Fruit fly (Drosophila melanogaster) whole organism, embryonic: ENCODE measurements around the gene Lsp1alpha.

ENCODE experiments used
- Atf3 ChIP-seq: fragments of 200-800 bp; sonication (Bioruptor generic); optimal IDR thresholded peaks from 3 replicates; lab custom pipeline; 2016; ENCODE audit warnings: missing biosample characterization, missing genetic modification characterization
- B-H1 ChIP-seq: fragments of 200-800 bp; sonication (Bioruptor generic); IDR thresholded peaks from 3 replicates; pipeline ENCODE4 v1.3.6; 2022; ENCODE audit warnings: missing biosample characterization, missing genetic modification characterization
- Bgb ChIP-seq: fragments of 200-800 bp; sonication (Bioruptor generic); IDR thresholded peaks from 2 replicates; pipeline ENCODE4 v1.3.6; 2022; ENCODE audit warnings: missing biosample characterization, missing genetic modification characterization; ENCODE audit not compliant: partially characterized antibody
- CG1024 ChIP-seq: fragments of 200-800 bp; sonication (Bioruptor generic); IDR thresholded peaks from 2 replicates; pipeline ENCODE4 v1.3.6; 2022; ENCODE audit warnings: missing biosample characterization, missing genetic modification characterization
- CG10979 ChIP-seq: fragments of 200-800 bp; sonication (Bioruptor generic); optimal IDR thresholded peaks from 2 replicates; lab custom pipeline; 2018; ENCODE audit warnings: missing biosample characterization, mild to moderate bottlenecking, missing genetic modification characterization, moderate library complexity
- CG11696 ChIP-seq: fragments of 200-800 bp; sonication (Bioruptor generic); IDR thresholded peaks from 2 replicates; pipeline ENCODE4 v1.3.6; 2022; ENCODE audit warnings: missing biosample characterization, missing genetic modification characterization
- CG12391 ChIP-seq: fragments of 200-800 bp; sonication (Bioruptor generic); optimal IDR thresholded peaks from 3 replicates; lab custom pipeline; 2018; ENCODE audit warnings: missing biosample characterization, mild to moderate bottlenecking, missing genetic modification characterization, moderate library complexity
- CG14710 ChIP-seq: fragments of 200-800 bp; sonication (Bioruptor generic); optimal IDR thresholded peaks from 3 replicates; lab custom pipeline; 2019; ENCODE audit warnings: missing biosample characterization, mild to moderate bottlenecking, missing genetic modification characterization, moderate library complexity
- CG16863 ChIP-seq: fragments of 200-800 bp; sonication (Bioruptor generic); optimal IDR thresholded peaks from 3 replicates; lab custom pipeline; 2016; ENCODE audit warnings: missing biosample characterization, missing genetic modification characterization
- CG18011 ChIP-seq: fragments of 200-800 bp; sonication (Bioruptor generic); optimal IDR thresholded peaks from 2 replicates; lab custom pipeline; 2017; ENCODE audit warnings: missing biosample characterization, missing genetic modification characterization, mild to moderate bottlenecking, moderate library complexity, missing genotype
- CG18764 ChIP-seq: fragments of 200-800 bp; sonication (Bioruptor generic); optimal IDR thresholded peaks from 3 replicates; lab custom pipeline; 2016; ENCODE audit warnings: missing biosample characterization, missing genetic modification characterization
- CG30431 ChIP-seq: fragments of 200-800 bp; sonication (Bioruptor generic); optimal IDR thresholded peaks from 2 replicates; lab custom pipeline; 2017; ENCODE audit warnings: missing biosample characterization, missing genetic modification characterization
- CG32532 ChIP-seq: fragments of 200-800 bp; sonication (Bioruptor generic); IDR thresholded peaks from 2 replicates; pipeline ENCODE4 v1.3.6; 2022; ENCODE audit warnings: missing biosample characterization, missing genetic modification characterization
- CG3726 ChIP-seq: fragments of 200-800 bp; sonication (Bioruptor generic); IDR thresholded peaks from 3 replicates; pipeline ENCODE4, ENCODE4 v1.3.6; 2022; ENCODE audit warnings: missing biosample characterization, missing genetic modification characterization
- CG3838 ChIP-seq: fragments of 200-800 bp; sonication (Bioruptor generic); optimal IDR thresholded peaks from 3 replicates; lab custom pipeline; 2016; ENCODE audit warnings: missing biosample characterization, missing genetic modification characterization
- CG4707 ChIP-seq: fragments of 200-800 bp; sonication (Bioruptor generic); optimal IDR thresholded peaks from 2 replicates; lab custom pipeline; 2018; ENCODE audit warnings: missing biosample characterization, mild to moderate bottlenecking, missing genetic modification characterization, moderate library complexity
- CG4854 ChIP-seq: fragments of 200-800 bp; sonication (Bioruptor generic); optimal IDR thresholded peaks from 2 replicates; lab custom pipeline; 2016; ENCODE audit warnings: missing biosample characterization, missing genetic modification characterization, inconsistent platforms
- CG6683 ChIP-seq: fragments of 200-800 bp; sonication (Bioruptor generic); optimal IDR thresholded peaks from 2 replicates; lab custom pipeline; 2017; ENCODE audit warnings: missing biosample characterization, mild to moderate bottlenecking, missing genetic modification characterization, missing genetic modification reagents
- CG8924 ChIP-seq: fragments of 200-800 bp; optimal IDR thresholded peaks from 3 replicates; lab custom pipeline; 2019; ENCODE audit warnings: missing biosample characterization, mild to moderate bottlenecking, missing genetic modification characterization, moderate library complexity
- CG9727 ChIP-seq: fragments of 200-800 bp; sonication (Bioruptor generic); optimal IDR thresholded peaks from 3 replicates; lab custom pipeline; 2017; ENCODE audit warnings: missing biosample characterization, mild to moderate bottlenecking, missing genetic modification characterization
- CrebB ChIP-seq: fragments of 200-800 bp; sonication (Bioruptor generic); optimal IDR thresholded peaks from 3 replicates; lab custom pipeline; 2018; ENCODE audit warnings: missing biosample characterization, mild to moderate bottlenecking, missing genetic modification characterization
- Doc2 ChIP-seq: fragments of 200-800 bp; sonication (Bioruptor generic); IDR thresholded peaks from 2 replicates; pipeline ENCODE4 v1.3.6; 2022; ENCODE audit warnings: missing biosample characterization, missing genetic modification characterization
- Ets97D ChIP-seq: fragments of 200-800 bp; sonication (Bioruptor generic); optimal IDR thresholded peaks from 3 replicates; lab custom pipeline; 2016; ENCODE audit warnings: missing biosample characterization, missing genetic modification characterization
- Fer3 ChIP-seq: fragments of 200-800 bp; sonication (Bioruptor generic); optimal IDR thresholded peaks from 2 replicates; lab custom pipeline; 2018; ENCODE audit warnings: missing biosample characterization, mild to moderate bottlenecking, missing genetic modification characterization, moderate library complexity
- HmgD ChIP-seq: fragments of 200-800 bp; sonication (Bioruptor generic); optimal IDR thresholded peaks from 3 replicates; lab custom pipeline; 2016; ENCODE audit warnings: missing biosample characterization, missing genetic modification characterization
- HmgZ ChIP-seq: fragments of 200-800 bp; sonication (Bioruptor generic); optimal IDR thresholded peaks from 2 replicates; lab custom pipeline; 2018; ENCODE audit warnings: missing biosample characterization, mild to moderate bottlenecking, missing genetic modification characterization
- Nf-YC ChIP-seq: fragments of 200-800 bp; optimal IDR thresholded peaks from 3 replicates; lab custom pipeline; 2019; ENCODE audit warnings: missing biosample characterization, mild to moderate bottlenecking, missing genetic modification characterization, moderate library complexity
- Pdp1 ChIP-seq, 2 experiments: fragments of 200-800 bp; sonication (Bioruptor generic); optimal IDR thresholded peaks; 3 replicates each; lab custom pipeline; 2016; ENCODE audit warnings: missing biosample characterization in 2 of 2, missing genetic modification characterization in 2 of 2, mild to moderate bottlenecking in 1 of 2, moderate library complexity in 1 of 2
- Rfx ChIP-seq: fragments of 200-800 bp; sonication (Bioruptor generic); IDR thresholded peaks from 2 replicates; pipeline ENCODE4 v1.3.6; 2022; ENCODE audit warnings: missing biosample characterization, missing genetic modification characterization
- Side ChIP-seq: fragments of 200-800 bp; sonication (Bioruptor generic); optimal IDR thresholded peaks from 2 replicates; lab custom pipeline; 2016; ENCODE audit warnings: missing biosample characterization, missing genetic modification characterization
- Ssrp ChIP-seq: fragments of 200-800 bp; sonication (Bioruptor generic); optimal IDR thresholded peaks from 2 replicates; lab custom pipeline; 2018; ENCODE audit warnings: missing biosample characterization, mild to moderate bottlenecking, missing genetic modification characterization, moderate library complexity
- TFAM ChIP-seq: fragments of 200-800 bp; sonication (Bioruptor generic); optimal IDR thresholded peaks from 2 replicates; lab custom pipeline; 2017; ENCODE audit warnings: missing biosample characterization, missing genetic modification characterization, inconsistent platforms
- aop ChIP-seq: fragments of 200-800 bp; sonication (Bioruptor generic); IDR thresholded peaks from 2 replicates; pipeline ENCODE4 v1.3.6; 2022; ENCODE audit warnings: missing biosample characterization, missing genetic modification characterization
- br ChIP-seq: fragments of >200 bp; optimal IDR thresholded peaks from 2 replicates; lab custom pipeline; 2017
- cad ChIP-seq: fragments of >200 bp; optimal IDR thresholded peaks from 2 replicates; lab custom pipeline; 2017; ENCODE audit warnings: missing biosample characterization, missing genetic modification characterization
- caup ChIP-seq: fragments of 200-800 bp; sonication (Bioruptor generic); optimal IDR thresholded peaks from 3 replicates; lab custom pipeline; 2017; ENCODE audit warnings: missing biosample characterization, mild to moderate bottlenecking, missing genetic modification characterization, moderate library complexity; ENCODE audit not compliant: severe bottlenecking
- dpn ChIP-seq, 2 experiments: fragments of 200-800 bp; sonication (Bioruptor generic); optimal IDR thresholded peaks; 3 replicates each; lab custom pipeline; 2016; ENCODE audit warnings: missing biosample characterization in 2 of 2, missing genetic modification characterization in 2 of 2
- gro ChIP-seq: fragments of 200-800 bp; sonication (Bioruptor generic); optimal IDR thresholded peaks from 2 replicates; lab custom pipeline; 2016; ENCODE audit warnings: missing biosample characterization, missing genetic modification characterization
- gsb-n ChIP-seq: fragments of 200-800 bp; sonication (Bioruptor generic); optimal IDR thresholded peaks from 3 replicates; lab custom pipeline; 2018; ENCODE audit warnings: missing biosample characterization, mild to moderate bottlenecking, missing genetic modification characterization
- inv ChIP-seq: fragments of 200-800 bp; sonication (Bioruptor generic); IDR thresholded peaks from 2 replicates; pipeline ENCODE4 v1.3.6; 2022; ENCODE audit warnings: missing biosample characterization, missing genetic modification characterization; ENCODE audit not compliant: partially characterized antibody
- jumu ChIP-seq: fragments of 200-800 bp; sonication (Bioruptor generic); optimal IDR thresholded peaks from 3 replicates; lab custom pipeline; 2016; ENCODE audit warnings: missing biosample characterization, missing genetic modification characterization
- lilli ChIP-seq: fragments of 200-800 bp; sonication (Bioruptor generic); optimal IDR thresholded peaks from 3 replicates; lab custom pipeline; 2016; ENCODE audit warnings: missing biosample characterization, missing genetic modification characterization
- lov ChIP-seq, 2 experiments: fragments of 200-800 bp in 1 of 2; fragments of >200 bp in 1 of 2; sonication (Bioruptor generic) in 1 of 2; IDR thresholded peaks in 1 of 2; optimal IDR thresholded peaks in 1 of 2; 2 replicates in 1 of 2; 3 replicates in 1 of 2; pipeline versions ENCODE4 v1.3.6 to Lab custom; 2017 to 2022; ENCODE audit warnings: missing biosample characterization in 1 of 2, missing genetic modification characterization in 1 of 2
- mirr ChIP-seq: fragments of 200-800 bp; sonication (Bioruptor generic); optimal IDR thresholded peaks from 3 replicates; lab custom pipeline; 2018; ENCODE audit warnings: missing biosample characterization, mild to moderate bottlenecking, missing genetic modification characterization
- org-1 ChIP-seq: fragments of 200-800 bp; sonication (Bioruptor generic); optimal IDR thresholded peaks from 2 replicates; lab custom pipeline; 2017; ENCODE audit warnings: missing biosample characterization, missing genetic modification characterization
- rib ChIP-seq: fragments of 200-800 bp; sonication (Bioruptor generic); IDR thresholded peaks from 2 replicates; pipeline ENCODE4 v1.3.6; 2022; ENCODE audit warnings: missing biosample characterization, missing genetic modification characterization
- sc ChIP-seq, 3 experiments: fragments of >200 bp in 2 of 3; fragments of 200-800 bp in 1 of 3; sonication (Bioruptor generic) in 1 of 3; optimal IDR thresholded peaks; 2 replicates in 2 of 3; 3 replicates in 1 of 3; lab custom pipeline; 2017; ENCODE audit warnings: mild to moderate bottlenecking in 1 of 3, missing biosample characterization in 1 of 3, missing genetic modification characterization in 1 of 3, missing genetic modification reagents in 1 of 3
- sima ChIP-seq: fragments of 200-800 bp; sonication (Bioruptor generic); optimal IDR thresholded peaks from 2 replicates; lab custom pipeline; 2016; ENCODE audit warnings: missing biosample characterization, missing genetic modification characterization
- ttk ChIP-seq: fragments of 200-800 bp; sonication (Bioruptor generic); IDR thresholded peaks from 2 replicates; pipeline ENCODE4 v2.1.2; 2022; ENCODE audit warnings: missing biosample characterization, missing genetic modification characterization
- tup ChIP-seq: fragments of 200-800 bp; sonication (Bioruptor generic); optimal IDR thresholded peaks from 2 replicates; lab custom pipeline; 2016; ENCODE audit warnings: missing biosample characterization, mild to moderate bottlenecking, missing genetic modification characterization, moderate library complexity
- usp ChIP-seq: fragments of >200 bp; optimal IDR thresholded peaks from 2 replicates; lab custom pipeline; 2017; ENCODE audit warnings: missing biosample characterization, missing genetic modification characterization

The Lsp1alpha gene

dm6 chrX:12480282-12480681 is 9.8 kb upstream of the Lsp1alpha start (continued):
- TF ChIP-seq CG11696 (GFP tag; lab: Robert Waterston, UW) (no peak), CG8924 (tag; lab: Kevin White, UChicago) (peak; percentile 44), CG3726 (GFP tag; lab: Robert Waterston, UW) (no peak), Ets97D (GFP tag; lab: Kevin White, UChicago) (no peak), CG3838 (GFP tag; lab: Kevin White, UChicago) (no peak), CG16863 (no peak), cad (GFP tag; lab: Kevin White, UChicago) (no peak), ttk (GFP tag; lab: Robert Waterston, UW) (no peak), CG18011 (GFP tag; lab: Kevin White, UChicago) (no peak), CG30431 (GFP tag; lab: Kevin White, UChicago) (no peak), HmgD (GFP tag; lab: Kevin White, UChicago) (no peak), CG1024 (no peak), Nf-YC (tag; lab: Kevin White, UChicago) (peak; percentile 26), aop (GFP tag; lab: Robert Waterston, UW) (no peak), CG32532 (GFP tag; lab: Robert Waterston, UW) (peak; percentile 27; the same call in 1 of the 2 replicates), gsb-n (no peak), gro (GFP tag; lab: Kevin White, UChicago) (no peak), CG18764 (GFP tag; lab: Kevin White, UChicago) (no peak), inv (GFP tag; lab: Robert Waterston, UW) (no peak), Doc2 (GFP tag; lab: Robert Waterston, UW) (no peak), CG14710 (no peak), Fer3 (no peak), org-1 (peak; percentile 27), Atf3 (no peak), CG10979 (tag; lab: Kevin White, UChicago) (peak; percentile 42), Rfx (GFP tag; lab: Robert Waterston, UW) (no peak), CG4707 (no peak), Pdp1 (GFP tag; optimal IDR thresholded peaks at IDR 0.05; lab: Kevin White, UChicago) (peak in 1 of 2 experiments; percentile 38), CG4854 (GFP tag; lab: Kevin White, UChicago) (no peak), br (lab: Kevin White, UChicago) (no peak), Side (no peak), HmgZ (tag; lab: Kevin White, UChicago) (peak; percentile 8), TFAM (GFP tag; lab: Kevin White, UChicago) (no peak), CG6683 (GFP tag; lab: Kevin White, UChicago) (no peak), sima (GFP tag; lab: Kevin White, UChicago) (no peak), tup (GFP tag; lab: Kevin White, UChicago) (no peak), lov (optimal IDR thresholded peaks at IDR 0.05; lab: Kevin White, UChicago) (no peak), lov (GFP tag; IDR thresholded peaks at IDR 0.05; lab: Robert Waterston, UW) (no peak), CG9727 (GFP tag; lab: Kevin White, UChicago) (peak; percentile 19), rib (no peak), Bgb (GFP tag; lab: Robert Waterston, UW) (no peak), mirr (GFP tag; lab: Kevin White, UChicago) (no peak), dpn (GFP tag; optimal IDR thresholded peaks at IDR 0.05; lab: Kevin White, UChicago) (no peak), jumu (GFP tag; lab: Kevin White, UChicago) (no peak), sc (optimal IDR thresholded peaks at IDR 0.05; lab: Kevin White, UChicago) (no peak), sc (GFP tag; optimal IDR thresholded peaks at IDR 0.05; lab: Kevin White, UChicago) (no peak), caup (no peak), usp (GFP tag; lab: Kevin White, UChicago) (no peak), B-H1 (GFP tag; lab: Robert Waterston, UW) (no peak), lilli (peak; percentile 26), Ssrp (tag; lab: Kevin White, UChicago) (no peak), CG12391 (peak; percentile 37), CrebB (tag; lab: Kevin White, UChicago) (no peak)
